Worm (Caenorhabditis elegans) whole organism, young adult: ENCODE measurements around the gene R01E6.7.

Source experiments
- B0035.1 ChIP-seq: sonication (generic microtip); optimal IDR thresholded peaks from 2 replicates; lab custom pipeline; 2016; ENCODE audit warnings: missing genetic modification characterization, mild to moderate bottlenecking, missing compliant biosample characterization, missing genotype, missing genetic modification reagents
- B0261.1 ChIP-seq: sonication (generic microtip); optimal IDR thresholded peaks from 2 replicates; lab custom pipeline; 2016; ENCODE audit warnings: mild to moderate bottlenecking, missing genetic modification characterization, moderate library complexity, missing compliant biosample characterization
- C06A6.2 ChIP-seq: fragments of 200-800 bp; sonication (Bioruptor generic); conservative IDR thresholded peaks from 2 replicates; pipeline ENCODE4 v1.3.6; 2022; ENCODE audit warnings: missing genetic modification characterization, missing compliant biosample characterization
- D2030.7 ChIP-seq: fragments of 200-800 bp; sonication (Bioruptor generic); IDR thresholded peaks from 2 replicates; pipeline ENCODE4 v1.3.6; 2022; ENCODE audit warnings: missing genetic modification reagents, missing genetic modification characterization, missing compliant biosample characterization
- F33H1.4 ChIP-seq: fragments of 200-800 bp; sonication (Bioruptor generic); IDR thresholded peaks from 2 replicates; pipeline ENCODE4 v1.3.6; 2022; ENCODE audit warnings: missing genetic modification reagents, missing genetic modification characterization, missing compliant biosample characterization
- F37B4.10 ChIP-seq: fragments of 200-800 bp; sonication (Bioruptor generic); IDR thresholded peaks from 2 replicates; pipeline ENCODE4 v1.3.6; 2022; ENCODE audit warnings: missing genetic modification characterization, missing compliant biosample characterization
- F52B5.7 ChIP-seq: sonication (generic microtip); optimal IDR thresholded peaks from 2 replicates; lab custom pipeline; 2016; ENCODE audit warnings: mild to moderate bottlenecking, missing genetic modification characterization, missing compliant biosample characterization
- T07F8.4 ChIP-seq: sonication (generic microtip); optimal IDR thresholded peaks from 2 replicates; lab custom pipeline; 2016; ENCODE audit warnings: mild to moderate bottlenecking, missing genetic modification characterization, moderate library complexity, missing compliant biosample characterization
- Y53F4B.3 ChIP-seq: fragments of 200-800 bp; sonication (Bioruptor generic); IDR thresholded peaks from 2 replicates; pipeline ENCODE4 v1.3.6; 2022; ENCODE audit warnings: missing genetic modification reagents, missing genetic modification characterization, missing compliant biosample characterization
- Y95B8A.8 ChIP-seq: fragments of 200-800 bp; sonication (Bioruptor generic); IDR thresholded peaks from 2 replicates; pipeline ENCODE4 v1.3.6; 2022; ENCODE audit warnings: missing genetic modification reagents, missing genetic modification characterization, missing compliant biosample characterization
- ama-1 ChIP-seq, 3 experiments: fragments of 150-350 bp in 1 of 3; sonication (generic microtip) in 2 of 3; optimal IDR thresholded peaks; 2 replicates each; lab custom pipeline; 2014 to 2018; ENCODE audit warnings: missing biosample characterization in 2 of 3, missing genetic modification characterization in 2 of 3, missing genetic modification reagents in 2 of 3
- athp-1 ChIP-seq: sonication (generic microtip); optimal IDR thresholded peaks from 2 replicates; lab custom pipeline; 2017; ENCODE audit warnings: mild to moderate bottlenecking, missing genetic modification characterization, missing compliant biosample characterization
- attf-5 ChIP-seq: fragments of 200-800 bp; sonication (Bioruptor generic); optimal IDR thresholded peaks from 2 replicates; lab custom pipeline; 2018; ENCODE audit warnings: mild to moderate bottlenecking, missing genetic modification characterization, missing compliant biosample characterization
- bed-1 ChIP-seq: fragments of 200-800 bp; sonication (Bioruptor generic); IDR thresholded peaks from 2 replicates; pipeline ENCODE4 v1.3.6; 2022; ENCODE audit warnings: missing genetic modification reagents, missing genetic modification characterization, missing compliant biosample characterization
- bed-2 ChIP-seq: fragments of 200-800 bp; sonication (Bioruptor generic); IDR thresholded peaks from 2 replicates; pipeline ENCODE4 v1.3.6; 2022; ENCODE audit warnings: missing genetic modification reagents, missing genetic modification characterization, missing compliant biosample characterization
- ccch-3 ChIP-seq: fragments of 200-800 bp; sonication (Bioruptor generic); optimal IDR thresholded peaks from 2 replicates; lab custom pipeline; 2018; ENCODE audit warnings: mild to moderate bottlenecking, missing genetic modification characterization, missing compliant biosample characterization
- ceh-40 ChIP-seq: fragments of 200-800 bp; sonication (Bioruptor generic); IDR thresholded peaks from 2 replicates; pipeline ENCODE4 v1.3.6; 2022; ENCODE audit warnings: missing genetic modification characterization, missing compliant biosample characterization
- ceh-91 ChIP-seq: fragments of 200-800 bp; sonication (Bioruptor generic); IDR thresholded peaks from 2 replicates; pipeline ENCODE4 v1.3.6; 2022; ENCODE audit warnings: missing genetic modification reagents, missing genetic modification characterization, missing compliant biosample characterization
- die-1 ChIP-seq: sonication (generic microtip); optimal IDR thresholded peaks from 2 replicates; lab custom pipeline; 2016; ENCODE audit warnings: missing genotype, mild to moderate bottlenecking, missing genetic modification characterization, missing compliant biosample characterization
- dpl-1 ChIP-seq: fragments of 150-350 bp; optimal IDR thresholded peaks from 2 replicates; lab custom pipeline; 2014; ENCODE audit warnings: missing biosample characterization, missing genetic modification reagents, missing genetic modification characterization
- egl-44 ChIP-seq: fragments of 200-800 bp; sonication (Bioruptor generic); IDR thresholded peaks from 2 replicates; pipeline ENCODE4 v1.3.6; 2022; ENCODE audit warnings: missing genetic modification reagents, missing genetic modification characterization, missing compliant biosample characterization
- egrh-3 ChIP-seq: fragments of 200-800 bp; sonication (Bioruptor generic); IDR thresholded peaks from 2 replicates; pipeline ENCODE4 v1.3.6; 2022; ENCODE audit warnings: missing genetic modification reagents, missing genetic modification characterization, missing compliant biosample characterization
- ets-4 ChIP-seq: fragments of 200-800 bp; sonication (Bioruptor generic); optimal IDR thresholded peaks from 2 replicates; lab custom pipeline; 2018; ENCODE audit warnings: mild to moderate bottlenecking, missing genetic modification characterization, missing compliant biosample characterization
- fkh-3 ChIP-seq: sonication (generic microtip); optimal IDR thresholded peaks from 2 replicates; lab custom pipeline; 2016; ENCODE audit warnings: mild to moderate bottlenecking, missing genetic modification characterization, missing compliant biosample characterization
- gei-17 ChIP-seq: fragments of 200-800 bp; sonication (Bioruptor generic); optimal IDR thresholded peaks from 2 replicates; lab custom pipeline; 2018; ENCODE audit warnings: mild to moderate bottlenecking, missing genetic modification characterization, missing compliant biosample characterization
- hmg-1.2 ChIP-seq: fragments of 200-800 bp; sonication (Bioruptor generic); IDR thresholded peaks from 2 replicates; pipeline ENCODE4 v1.3.6; 2022; ENCODE audit warnings: missing genetic modification reagents, missing genetic modification characterization, missing compliant biosample characterization
- hrde-1 ChIP-seq: sonication (generic microtip); optimal IDR thresholded peaks from 2 replicates; lab custom pipeline; 2016; ENCODE audit warnings: missing genetic modification characterization, mild to moderate bottlenecking, missing compliant biosample characterization, moderate library complexity, missing genotype, missing genetic modification reagents, borderline replicate concordance
- lin-35 ChIP-seq, 3 experiments: fragments of 150-350 bp in 2 of 3; sonication (generic microtip) in 1 of 3; optimal IDR thresholded peaks; 2 replicates each; lab custom pipeline; 2014 to 2018; ENCODE audit warnings: missing biosample characterization in 3 of 3, missing genetic modification characterization in 3 of 3, missing genetic modification reagents in 3 of 3
- lin-54 ChIP-seq: fragments of 200-800 bp; sonication (Bioruptor generic); optimal IDR thresholded peaks from 2 replicates; lab custom pipeline; 2018; ENCODE audit warnings: mild to moderate bottlenecking, missing genetic modification characterization, missing compliant biosample characterization
- lir-1 ChIP-seq: fragments of 200-800 bp; sonication (Bioruptor generic); conservative IDR thresholded peaks from 2 replicates; pipeline ENCODE4 v1.3.6; 2022; ENCODE audit warnings: missing genetic modification reagents, missing genetic modification characterization, missing compliant biosample characterization
- madf-3 ChIP-seq: fragments of 200-800 bp; sonication (Bioruptor generic); IDR thresholded peaks from 2 replicates; pipeline ENCODE4 v1.3.6; 2022; ENCODE audit warnings: missing genetic modification reagents, missing genetic modification characterization, missing compliant biosample characterization
- madf-6 ChIP-seq: fragments of 200-800 bp; sonication (Bioruptor generic); IDR thresholded peaks from 2 replicates; pipeline ENCODE4 v1.3.6; 2022; ENCODE audit warnings: missing genetic modification reagents, missing genetic modification characterization, missing compliant biosample characterization
- madf-8 ChIP-seq: fragments of 200-800 bp; sonication (Bioruptor generic); conservative IDR thresholded peaks from 2 replicates; pipeline ENCODE4 v1.3.6; 2022; ENCODE audit warnings: missing genetic modification reagents, missing genetic modification characterization, missing compliant biosample characterization
- mcd-1 ChIP-seq: fragments of 200-800 bp; sonication (Bioruptor generic); IDR thresholded peaks from 2 replicates; pipeline ENCODE4 v1.3.6; 2022; ENCODE audit warnings: missing genetic modification reagents, missing genetic modification characterization, missing compliant biosample characterization
- mel-28 ChIP-seq: sonication (generic microtip); optimal IDR thresholded peaks from 2 replicates; lab custom pipeline; 2016; ENCODE audit warnings: borderline replicate concordance, mild to moderate bottlenecking, missing genetic modification characterization, missing compliant biosample characterization
- mes-4 ChIP-seq: sonication (generic microtip); optimal IDR thresholded peaks from 2 replicates; lab custom pipeline; 2016; ENCODE audit warnings: missing genotype, missing genetic modification characterization, missing compliant biosample characterization
- nhr-120 ChIP-seq: fragments of 200-800 bp; sonication (Bioruptor generic); IDR thresholded peaks from 2 replicates; pipeline ENCODE4 v1.3.6; 2022; ENCODE audit warnings: missing genetic modification characterization, missing compliant biosample characterization
- nhr-80 ChIP-seq: sonication (generic microtip); optimal IDR thresholded peaks from 2 replicates; lab custom pipeline; 2016; ENCODE audit warnings: missing genetic modification characterization, missing compliant biosample characterization
- rec-8 ChIP-seq, 2 experiments: sonication (generic microtip); optimal IDR thresholded peaks; 2 replicates each; lab custom pipeline; 2016; ENCODE audit warnings: mild to moderate bottlenecking in 2 of 2, missing genetic modification characterization in 2 of 2, missing genetic modification reagents in 2 of 2, missing genotype in 2 of 2, missing biosample characterization in 1 of 2, missing compliant biosample characterization in 1 of 2, moderate library complexity in 1 of 2
- rpc-1 ChIP-seq, 2 experiments: fragments of 150-350 bp in 1 of 2; sonication (generic microtip) in 1 of 2; optimal IDR thresholded peaks; 2 replicates each; lab custom pipeline; 2014 to 2018; ENCODE audit warnings: missing biosample characterization in 1 of 2, missing genetic modification characterization in 1 of 2, missing genetic modification reagents in 1 of 2, missing genotype in 1 of 2
- snpc-3.4 ChIP-seq: sonication (generic microtip); optimal IDR thresholded peaks from 2 replicates; lab custom pipeline; 2017; ENCODE audit warnings: missing genetic modification characterization, mild to moderate bottlenecking, missing compliant biosample characterization, antibody characterized with exemption, moderate library complexity, missing genotype, missing genetic modification reagents
- snpc-4 ChIP-seq, 5 experiments: fragments of 150-350 bp in 1 of 5; sonication (generic microtip) in 4 of 5; optimal IDR thresholded peaks; 2 replicates each; lab custom pipeline; 2014 to 2018; ENCODE audit warnings: missing genetic modification characterization in 5 of 5, missing biosample characterization in 3 of 5, antibody characterized with exemption in 2 of 5, mild to moderate bottlenecking in 2 of 5, missing compliant biosample characterization in 2 of 5, missing genotype in 2 of 5, moderate library complexity in 2 of 5, missing genetic modification reagents in 1 of 5
- sptf-2 ChIP-seq: fragments of 200-800 bp; sonication (Bioruptor generic); optimal IDR thresholded peaks from 2 replicates; lab custom pipeline; 2018; ENCODE audit warnings: mild to moderate bottlenecking, missing genetic modification characterization, missing compliant biosample characterization
- tbx-9 ChIP-seq: sonication (generic microtip); optimal IDR thresholded peaks from 2 replicates; lab custom pipeline; 2016; ENCODE audit warnings: borderline replicate concordance, missing genetic modification characterization, inconsistent platforms, missing compliant biosample characterization
- ztf-22 ChIP-seq: fragments of 200-800 bp; sonication (Bioruptor generic); optimal IDR thresholded peaks from 2 replicates; lab custom pipeline; 2018; ENCODE audit warnings: mild to moderate bottlenecking, missing genetic modification characterization, moderate library complexity, missing compliant biosample characterization
- ztf-25 ChIP-seq: fragments of 200-800 bp; sonication (Bioruptor generic); IDR thresholded peaks from 2 replicates; pipeline ENCODE4 v1.3.6; 2022; ENCODE audit warnings: missing genetic modification reagents, missing genetic modification characterization, missing compliant biosample characterization
- ztf-6 ChIP-seq: fragments of 200-800 bp; sonication (Bioruptor generic); IDR thresholded peaks from 2 replicates; pipeline ENCODE4 v1.3.6; 2022; ENCODE audit warnings: missing genetic modification reagents, missing genetic modification characterization, missing compliant biosample characterization

Gene R01E6.7

ce11 chrX:13528630-13529138, 41.1 kb downstream of the R01E6.7 start, which contains the start of gene F18H3.4 (continued):
- no peak for TF ChIP-seq madf-3 (GFP tag; lab: Robert Waterston, UW)
- 0 out of 2 replicates have a peak, but pooled peaks have one; percentile 67 for TF ChIP-seq egl-44
- TF ChIP-seq lir-1 (GFP tag; lab: Robert Waterston, UW) = no peak
- TF ChIP-seq ceh-40 (GFP tag; lab: Robert Waterston, UW) = no peak
- no peak for TF ChIP-seq madf-6 (GFP tag; lab: Robert Waterston, UW)
- TF ChIP-seq Y53F4B.3 (GFP tag; lab: Robert Waterston, UW) = no peak
- TF ChIP-seq die-1 (tag; lab: Kevin White, UChicago) = no peak
- TF ChIP-seq F33H1.4 (GFP tag; lab: Robert Waterston, UW) = no peak
- TF ChIP-seq snpc-4 (GFP tag; optimal IDR thresholded peaks at IDR 0.05; lab: Kevin White, UChicago) = no peak
- TF ChIP-seq snpc-4 (tag; optimal IDR thresholded peaks at IDR 0.05; lab: Kevin White, UChicago) = peak in 1 of 4 experiments; percentile 14
- TF ChIP-seq mcd-1 (GFP tag; lab: Robert Waterston, UW) = 0 out of 2 replicates have a peak, but pooled peaks have one; percentile 19
- no peak for TF ChIP-seq ztf-6 (GFP tag; lab: Robert Waterston, UW)
- no peak for TF ChIP-seq hmg-1.2
- TF ChIP-seq ztf-22 (GFP tag; lab: Kevin White, UChicago) = peak; percentile 80
- no peak for TF ChIP-seq fkh-3 (tag; lab: Kevin White, UChicago)
- TF ChIP-seq F37B4.10 = no peak
- TF ChIP-seq B0261.1 (tag; lab: Kevin White, UChicago) = no peak
- TF ChIP-seq mel-28 = no peak
- no peak for TF ChIP-seq hrde-1 (tag; lab: Kevin White, UChicago)
- no peak for TF ChIP-seq D2030.7 (GFP tag; lab: Robert Waterston, UW)
- TF ChIP-seq nhr-80 (tag; lab: Kevin White, UChicago) = peak; percentile 97
- no peak for TF ChIP-seq athp-1
- no peak for TF ChIP-seq ceh-91 (GFP tag; lab: Robert Waterston, UW)
- no peak for TF ChIP-seq ccch-3
- no peak for TF ChIP-seq sptf-2 (GFP tag; lab: Kevin White, UChicago)
- no peak for TF ChIP-seq tbx-9
- peak; percentile 4 for TF ChIP-seq ets-4 (GFP tag; lab: Kevin White, UChicago)
- TF ChIP-seq F52B5.7 (tag; lab: Kevin White, UChicago) = no peak
- no peak for TF ChIP-seq lin-35 (GFP tag; optimal IDR thresholded peaks at IDR 0.05; lab: Kevin White, UChicago)
- no peak for TF ChIP-seq attf-5 (GFP tag; lab: Kevin White, UChicago)
- no peak for TF ChIP-seq C06A6.2 (GFP tag; lab: Robert Waterston, UW)
- no peak for TF ChIP-seq rpc-1 (optimal IDR thresholded peaks at IDR 0.05; lab: Kevin White, UChicago)
- no peak for TF ChIP-seq rpc-1 (tag; optimal IDR thresholded peaks at IDR 0.05; lab: Kevin White, UChicago)
- TF ChIP-seq lin-54 (GFP tag; lab: Kevin White, UChicago) = peak; percentile 13
- TF ChIP-seq dpl-1 (GFP tag; lab: Kevin White, UChicago) = no peak
- no peak for TF ChIP-seq bed-1 (GFP tag; lab: Robert Waterston, UW)
- no peak for TF ChIP-seq B0035.1 (tag; lab: Kevin White, UChicago)
- TF ChIP-seq nhr-120 = no peak
- no peak for TF ChIP-seq gei-17 (GFP tag; lab: Kevin White, UChicago)
- no peak for TF ChIP-seq snpc-3.4 (tag; lab: Kevin White, UChicago)
- no peak for TF ChIP-seq bed-2
- no peak for TF ChIP-seq rec-8 (tag; optimal IDR thresholded peaks at IDR 0.05; lab: Kevin White, UChicago)
- no peak for TF ChIP-seq ztf-25 (GFP tag; lab: Robert Waterston, UW)
- TF ChIP-seq mes-4 (tag; lab: Kevin White, UChicago) = no peak
- TF ChIP-seq Y95B8A.8 = no peak
- TF ChIP-seq ama-1 (optimal IDR thresholded peaks at IDR 0.05; lab: Kevin White, UChicago) = no peak
- TF ChIP-seq ama-1 (GFP tag; optimal IDR thresholded peaks at IDR 0.05; lab: Kevin White, UChicago) = no peak
- no peak for TF ChIP-seq madf-8 (GFP tag; lab: Robert Waterston, UW)
- no peak for TF ChIP-seq egrh-3 (GFP tag; lab: Robert Waterston, UW)
- TF ChIP-seq T07F8.4 (tag; lab: Kevin White, UChicago) = no peak
